Worm (Caenorhabditis elegans) whole organism, midembryonic: ENCODE results near the gene shw-1.

Experiments
- T22C8.4 ChIP-seq: fragments of 200-800 bp; sonication (Bioruptor generic); IDR thresholded peaks from 2 replicates; pipeline ENCODE4 v1.3.6; 2022; ENCODE audit warnings: missing genetic modification characterization, missing compliant biosample characterization
- cog-1 ChIP-seq: sonication (generic microtip); optimal IDR thresholded peaks from 2 replicates; lab custom pipeline; 2016; ENCODE audit warnings: missing genetic modification characterization, missing compliant biosample characterization
- flt-1 ChIP-seq: fragments of 200-800 bp; sonication (Bioruptor generic); IDR thresholded peaks from 2 replicates; pipeline ENCODE4 v1.3.6; 2022; ENCODE audit warnings: missing genetic modification characterization, missing compliant biosample characterization
- klf-2 ChIP-seq: fragments of 200-800 bp; sonication (Bioruptor generic); conservative IDR thresholded peaks from 2 replicates; pipeline ENCODE4 v1.3.6; 2022; ENCODE audit warnings: missing genetic modification reagents, missing genetic modification characterization, missing compliant biosample characterization
- med-1 ChIP-seq: sonication (generic microtip); optimal IDR thresholded peaks from 2 replicates; lab custom pipeline; 2017; ENCODE audit warnings: missing genetic modification characterization, mild to moderate bottlenecking, missing compliant biosample characterization, antibody characterized with exemption, missing genetic modification reagents; ENCODE audit not compliant: insufficient read depth
- ref-1 ChIP-seq: fragments of 200-800 bp; sonication (Bioruptor generic); conservative IDR thresholded peaks from 2 replicates; pipeline ENCODE4 v1.3.6; 2022; ENCODE audit warnings: missing genetic modification reagents, missing genetic modification characterization, missing compliant biosample characterization
- tab-1 ChIP-seq: fragments of 200-800 bp; sonication (Bioruptor generic); IDR thresholded peaks from 2 replicates; pipeline ENCODE4 v1.3.6; 2022; ENCODE audit warnings: missing genetic modification characterization, missing compliant biosample characterization
- ztf-23 ChIP-seq: fragments of 200-800 bp; sonication (Bioruptor generic); IDR thresholded peaks from 2 replicates; pipeline ENCODE4 v1.3.6; 2022; ENCODE audit warnings: missing genetic modification reagents, missing genetic modification characterization, missing compliant biosample characterization
- ztf-29 ChIP-seq: fragments of 200-800 bp; sonication (Bioruptor generic); IDR thresholded peaks from 2 replicates; pipeline ENCODE4 v1.3.6; 2022; ENCODE audit warnings: missing genetic modification reagents, missing genetic modification characterization, missing compliant biosample characterization

ce11 chrII:8339108-8339507 lies 17.8 kb upstream of the shw-1 start:
- TF ChIP-seq klf-2 (no peak), flt-1 (GFP tag; lab: Robert Waterston, UW) (no peak), ztf-29 (no peak), cog-1 (tag; lab: Kevin White, UChicago) (no peak), T22C8.4 (no peak), ztf-23 (GFP tag; lab: Robert Waterston, UW) (no peak), med-1 (no peak), tab-1 (GFP tag; lab: Robert Waterston, UW) (no peak), ref-1 (GFP tag; lab: Robert Waterston, UW) (no peak)
